Fruit fly (Drosophila melanogaster) whole organism: ENCODE data around the gene CG46435.

Source experiments
- CG8478 ChIP-seq: fragments of >200 bp; optimal IDR thresholded peaks from 2 replicates; lab custom pipeline; 2018; ENCODE audit warnings: inconsistent platforms
- psq ChIP-seq: fragments of >200 bp; optimal IDR thresholded peaks from 2 replicates; lab custom pipeline; 2017

dm6 chr3L:19569407-19569806, 24.5 kb downstream of the CG46435 start:
- TF ChIP-seq CG8478 (no peak), psq (lab: Kevin White, UChicago) (no peak)
